Worm (Caenorhabditis elegans) whole organism, L4 larva: ENCODE data around the gene F41G3.3.

Experiments used
- arid-1 ChIP-seq: fragments of 200-800 bp; sonication (Bioruptor generic); conservative IDR thresholded peaks from 2 replicates; pipeline ENCODE4 v1.3.6; 2022; ENCODE audit warnings: missing genetic modification reagents, missing genetic modification characterization, missing compliant biosample characterization
- ceh-82 ChIP-seq: sonication (generic microtip); optimal IDR thresholded peaks from 2 replicates; lab custom pipeline; 2017; ENCODE audit warnings: missing biosample characterization, missing genetic modification characterization
- daf-12 ChIP-seq: fragments of 150-350 bp; optimal IDR thresholded peaks from 2 replicates; lab custom pipeline; 2014; ENCODE audit warnings: missing biosample characterization, missing genetic modification reagents, missing genetic modification characterization
- fos-1 ChIP-seq: fragments of 150-350 bp; optimal IDR thresholded peaks from 2 replicates; lab custom pipeline; 2014; ENCODE audit warnings: missing biosample characterization, missing genetic modification characterization
- hif-1 ChIP-seq, 2 experiments: sonication (generic microtip); optimal IDR thresholded peaks; 2 replicates each; lab custom pipeline; 2016 to 2017; ENCODE audit warnings: missing compliant biosample characterization in 2 of 2, missing genetic modification characterization in 2 of 2, missing genetic modification reagents in 2 of 2, missing genotype in 2 of 2, mild to moderate bottlenecking in 1 of 2
- mxl-3 ChIP-seq: fragments of 200-800 bp; sonication (Bioruptor generic); optimal IDR thresholded peaks from 2 replicates; lab custom pipeline; 2018; ENCODE audit warnings: mild to moderate bottlenecking, missing genetic modification characterization, missing compliant biosample characterization
- saeg-2 ChIP-seq: fragments of 200-800 bp; sonication (Bioruptor generic); IDR thresholded peaks from 2 replicates; pipeline ENCODE4 v1.3.6; 2022; ENCODE audit warnings: missing genetic modification reagents, missing genetic modification characterization, missing compliant biosample characterization
- spr-3 ChIP-seq: fragments of 200-800 bp; sonication (Bioruptor generic); optimal IDR thresholded peaks from 2 replicates; lab custom pipeline; 2018; ENCODE audit warnings: mild to moderate bottlenecking, missing genetic modification characterization, missing compliant biosample characterization

ce11 chrII:6709680-6710079, 46.7 kb upstream of the F41G3.3 start:
- TF ChIP-seq mxl-3 (GFP tag; lab: Kevin White, UChicago) (no peak), ceh-82 (tag; lab: Kevin White, UChicago) (no peak), daf-12 (tag; lab: Kevin White, UChicago) (no peak), fos-1 (tag; lab: Kevin White, UChicago) (no peak), spr-3 (GFP tag; lab: Kevin White, UChicago) (no peak), arid-1 (GFP tag; lab: Robert Waterston, UW) (no peak), saeg-2 (GFP tag; lab: Robert Waterston, UW) (no peak), hif-1 (tag; optimal IDR thresholded peaks at IDR 0.05; lab: Kevin White, UChicago) (no peak)
